Fruit fly (Drosophila melanogaster) whole organism, embryonic: ENCODE results near the gene Papss.

ENCODE experiments used
- Bgb ChIP-seq: fragments of 200-800 bp; sonication (Bioruptor generic); IDR thresholded peaks from 2 replicates; pipeline ENCODE4 v1.3.6; 2022; ENCODE audit warnings: missing biosample characterization, missing genetic modification characterization; ENCODE audit not compliant: partially characterized antibody
- CG10267 ChIP-seq: fragments of 200-800 bp; sonication (Bioruptor generic); optimal IDR thresholded peaks from 2 replicates; lab custom pipeline; 2018; ENCODE audit warnings: missing biosample characterization, mild to moderate bottlenecking, missing genetic modification characterization, moderate library complexity
- CG10366 ChIP-seq: fragments of 200-800 bp; sonication (Bioruptor generic); IDR thresholded peaks from 2 replicates; pipeline ENCODE4 v1.3.6; 2022; ENCODE audit warnings: missing biosample characterization, missing genetic modification characterization
- CG11695 ChIP-seq: fragments of 200-800 bp; sonication (Bioruptor generic); IDR thresholded peaks from 3 replicates; pipeline ENCODE4 v1.3.6; 2022; ENCODE audit warnings: missing biosample characterization, missing genetic modification characterization
- CG11723 ChIP-seq: fragments of 200-800 bp; sonication (Bioruptor generic); optimal IDR thresholded peaks from 2 replicates; lab custom pipeline; 2017; ENCODE audit warnings: missing biosample characterization, mild to moderate bottlenecking, missing genetic modification characterization
- CG12219 ChIP-seq: fragments of 200-800 bp; sonication (Bioruptor generic); optimal IDR thresholded peaks from 3 replicates; lab custom pipeline; 2018; ENCODE audit warnings: missing biosample characterization, mild to moderate bottlenecking, missing genetic modification characterization
- CG1233 ChIP-seq: fragments of 200-800 bp; sonication (Bioruptor generic); optimal IDR thresholded peaks from 4 replicates; lab custom pipeline; 2018; ENCODE audit warnings: missing biosample characterization, mild to moderate bottlenecking, missing genetic modification characterization
- CG12744 ChIP-seq: fragments of 200-800 bp; sonication (Bioruptor generic); optimal IDR thresholded peaks from 2 replicates; lab custom pipeline; 2016; ENCODE audit warnings: missing biosample characterization, missing genetic modification characterization
- CG13775 ChIP-seq: fragments of 200-800 bp; sonication (Bioruptor generic); optimal IDR thresholded peaks from 3 replicates; lab custom pipeline; 2017; ENCODE audit warnings: missing biosample characterization, mild to moderate bottlenecking, missing genetic modification characterization
- CG14860 ChIP-seq: fragments of 200-800 bp; sonication (Bioruptor generic); IDR thresholded peaks from 3 replicates; pipeline ENCODE4 v1.3.6; 2022; ENCODE audit warnings: missing biosample characterization, missing genetic modification characterization; ENCODE audit not compliant: partially characterized antibody
- CG14965 ChIP-seq: fragments of 200-800 bp; sonication (Bioruptor generic); optimal IDR thresholded peaks from 2 replicates; lab custom pipeline; 2016; ENCODE audit warnings: missing biosample characterization, missing genetic modification characterization, borderline replicate concordance
- CG17802 ChIP-seq: fragments of 200-800 bp; sonication (Bioruptor generic); optimal IDR thresholded peaks from 2 replicates; lab custom pipeline; 2018; ENCODE audit warnings: missing biosample characterization, mild to moderate bottlenecking, missing genetic modification characterization, moderate library complexity
- CG2116 ChIP-seq: fragments of 200-800 bp; sonication (Bioruptor generic); optimal IDR thresholded peaks from 3 replicates; lab custom pipeline; 2018; ENCODE audit warnings: missing biosample characterization, mild to moderate bottlenecking, missing genetic modification characterization
- CG2129 ChIP-seq: fragments of 200-800 bp; sonication (Bioruptor generic); IDR thresholded peaks from 2 replicates; pipeline ENCODE4 v1.3.6; 2022; ENCODE audit warnings: missing biosample characterization, missing genetic modification characterization; ENCODE audit not compliant: partially characterized antibody
- CG2678 ChIP-seq: fragments of 200-800 bp; sonication (Bioruptor generic); optimal IDR thresholded peaks from 3 replicates; lab custom pipeline; 2019; ENCODE audit warnings: missing biosample characterization, mild to moderate bottlenecking, missing genetic modification characterization, moderate library complexity
- CG31388 ChIP-seq: fragments of 200-800 bp; sonication (Bioruptor generic); optimal IDR thresholded peaks from 2 replicates; lab custom pipeline; 2016; ENCODE audit warnings: missing biosample characterization, missing genetic modification characterization
- CG3163 ChIP-seq: fragments of 200-800 bp; sonication (Bioruptor generic); optimal IDR thresholded peaks from 3 replicates; lab custom pipeline; 2016; ENCODE audit warnings: missing biosample characterization, missing genetic modification characterization
- CG34376 ChIP-seq: fragments of 200-800 bp; sonication (Bioruptor generic); optimal IDR thresholded peaks from 2 replicates; lab custom pipeline; 2018; ENCODE audit warnings: missing biosample characterization, mild to moderate bottlenecking, missing genetic modification characterization
- CG4424 ChIP-seq: fragments of 200-800 bp; sonication (Bioruptor generic); optimal IDR thresholded peaks from 3 replicates; lab custom pipeline; 2016; ENCODE audit warnings: missing biosample characterization, missing genetic modification characterization
- CG7987 ChIP-seq: fragments of 200-800 bp; sonication (Bioruptor generic); optimal IDR thresholded peaks from 2 replicates; lab custom pipeline; 2018; ENCODE audit warnings: missing biosample characterization, mild to moderate bottlenecking, missing genetic modification characterization, moderate library complexity
- CoRest ChIP-seq: fragments of 200-800 bp; sonication (Bioruptor generic); optimal IDR thresholded peaks from 3 replicates; lab custom pipeline; 2018; ENCODE audit warnings: missing biosample characterization, mild to moderate bottlenecking, missing genetic modification characterization, moderate library complexity
- D19B ChIP-seq: fragments of 200-800 bp; sonication (Bioruptor generic); optimal IDR thresholded peaks from 2 replicates; lab custom pipeline; 2017; ENCODE audit warnings: missing biosample characterization, mild to moderate bottlenecking, missing genetic modification characterization
- HmgZ ChIP-seq: fragments of 200-800 bp; sonication (Bioruptor generic); optimal IDR thresholded peaks from 2 replicates; lab custom pipeline; 2018; ENCODE audit warnings: missing biosample characterization, mild to moderate bottlenecking, missing genetic modification characterization
- Mes4 ChIP-seq: fragments of 200-800 bp; sonication (Bioruptor generic); optimal IDR thresholded peaks from 2 replicates; lab custom pipeline; 2016; ENCODE audit warnings: missing biosample characterization, missing genetic modification characterization
- Scr ChIP-seq: fragments of 200-800 bp; sonication (Bioruptor generic); IDR thresholded peaks from 2 replicates; pipeline ENCODE4 v1.3.6; 2022; ENCODE audit warnings: missing biosample characterization, missing genetic modification characterization; ENCODE audit not compliant: partially characterized antibody
- Sry-β ChIP-seq: fragments of 200-800 bp; sonication (Bioruptor generic); optimal IDR thresholded peaks from 2 replicates; lab custom pipeline; 2018; ENCODE audit warnings: missing biosample characterization, mild to moderate bottlenecking, missing genetic modification characterization, moderate library complexity
- TFAM ChIP-seq: fragments of 200-800 bp; sonication (Bioruptor generic); optimal IDR thresholded peaks from 2 replicates; lab custom pipeline; 2017; ENCODE audit warnings: missing biosample characterization, missing genetic modification characterization, inconsistent platforms
- abd-A ChIP-seq: fragments of 200-800 bp; sonication (Bioruptor generic); optimal IDR thresholded peaks from 3 replicates; lab custom pipeline; 2019; ENCODE audit warnings: missing biosample characterization, mild to moderate bottlenecking, missing genetic modification characterization, moderate library complexity
- al ChIP-seq: fragments of 200-800 bp; sonication (Bioruptor generic); IDR thresholded peaks from 2 replicates; pipeline ENCODE4 v1.3.6; 2022; ENCODE audit warnings: missing biosample characterization, missing genetic modification characterization
- cad ChIP-seq: fragments of >200 bp; optimal IDR thresholded peaks from 2 replicates; lab custom pipeline; 2017; ENCODE audit warnings: missing biosample characterization, missing genetic modification characterization
- croc ChIP-seq: fragments of 200-800 bp; sonication (Bioruptor generic); conservative IDR thresholded peaks from 3 replicates; pipeline ENCODE4 v1.3.6; 2022; ENCODE audit warnings: missing biosample characterization, missing genetic modification characterization
- dan ChIP-seq: fragments of 200-800 bp; sonication (Bioruptor generic); IDR thresholded peaks from 2 replicates; pipeline ENCODE4 v1.3.6; 2022; ENCODE audit warnings: missing biosample characterization, missing genetic modification characterization
- fd102C ChIP-seq: fragments of 200-800 bp; sonication (Bioruptor generic); optimal IDR thresholded peaks from 2 replicates; lab custom pipeline; 2018; ENCODE audit warnings: missing biosample characterization, mild to moderate bottlenecking, missing genetic modification characterization, moderate library complexity
- fd96Cb ChIP-seq: fragments of 200-800 bp; sonication (Bioruptor generic); optimal IDR thresholded peaks from 2 replicates; lab custom pipeline; 2018; ENCODE audit warnings: missing biosample characterization, mild to moderate bottlenecking, missing genetic modification characterization, moderate library complexity
- gsb ChIP-seq: fragments of 200-800 bp; sonication (Bioruptor generic); IDR thresholded peaks from 2 replicates; pipeline ENCODE4 v1.3.6; 2022; ENCODE audit warnings: missing biosample characterization, missing genetic modification characterization
- hth ChIP-seq: fragments of >200 bp; optimal IDR thresholded peaks from 2 replicates; lab custom pipeline; 2017; ENCODE audit warnings: inconsistent platforms
- jigr1 ChIP-seq: fragments of 200-800 bp; sonication (Bioruptor generic); IDR thresholded peaks from 3 replicates; pipeline ENCODE4 v1.3.6; 2022; ENCODE audit warnings: missing biosample characterization, missing genetic modification characterization
- luna ChIP-seq: fragments of 200-800 bp; sonication (Bioruptor generic); optimal IDR thresholded peaks from 2 replicates; lab custom pipeline; 2016; ENCODE audit warnings: missing biosample characterization, missing genetic modification characterization
- mam ChIP-seq: fragments of 200-800 bp; sonication (Bioruptor generic); optimal IDR thresholded peaks from 3 replicates; lab custom pipeline; 2016; ENCODE audit warnings: missing biosample characterization, missing genetic modification characterization
- peb ChIP-seq: fragments of 200-800 bp; sonication (Bioruptor generic); IDR thresholded peaks from 2 replicates; pipeline ENCODE4 v1.3.6; 2022; ENCODE audit warnings: missing biosample characterization, missing genetic modification characterization
- pros ChIP-seq: fragments of 200-800 bp; sonication (Bioruptor generic); optimal IDR thresholded peaks from 3 replicates; lab custom pipeline; 2019; ENCODE audit warnings: missing biosample characterization, mild to moderate bottlenecking, missing genetic modification characterization, moderate library complexity
- repo ChIP-seq: fragments of 200-800 bp; sonication (Bioruptor generic); optimal IDR thresholded peaks from 2 replicates; lab custom pipeline; 2016; ENCODE audit warnings: missing biosample characterization, missing genetic modification characterization
- seq ChIP-seq: fragments of 200-800 bp; sonication (Bioruptor generic); IDR thresholded peaks from 2 replicates; pipeline ENCODE4 v1.3.6; 2022; ENCODE audit warnings: missing biosample characterization, missing genetic modification characterization
- sima ChIP-seq: fragments of 200-800 bp; sonication (Bioruptor generic); optimal IDR thresholded peaks from 2 replicates; lab custom pipeline; 2016; ENCODE audit warnings: missing biosample characterization, missing genetic modification characterization
- slbo ChIP-seq: fragments of 200-800 bp; sonication (Bioruptor generic); IDR thresholded peaks from 2 replicates; pipeline ENCODE4 v1.3.6; 2022; ENCODE audit warnings: missing biosample characterization, missing genetic modification characterization
- sqz ChIP-seq: fragments of 200-800 bp; sonication (Bioruptor generic); optimal IDR thresholded peaks from 3 replicates; lab custom pipeline; 2018; ENCODE audit warnings: missing biosample characterization, mild to moderate bottlenecking, missing genetic modification characterization
- tna ChIP-seq: fragments of 200-800 bp; sonication (Bioruptor generic); IDR thresholded peaks from 2 replicates; pipeline ENCODE4 v1.3.6; 2022; ENCODE audit warnings: missing biosample characterization, missing genetic modification characterization; ENCODE audit not compliant: partially characterized antibody
- wek ChIP-seq: fragments of 200-800 bp; sonication (Bioruptor generic); optimal IDR thresholded peaks from 3 replicates; lab custom pipeline; 2018; ENCODE audit warnings: missing biosample characterization, mild to moderate bottlenecking, missing genetic modification characterization, moderate library complexity

Gene Papss

DNA sequence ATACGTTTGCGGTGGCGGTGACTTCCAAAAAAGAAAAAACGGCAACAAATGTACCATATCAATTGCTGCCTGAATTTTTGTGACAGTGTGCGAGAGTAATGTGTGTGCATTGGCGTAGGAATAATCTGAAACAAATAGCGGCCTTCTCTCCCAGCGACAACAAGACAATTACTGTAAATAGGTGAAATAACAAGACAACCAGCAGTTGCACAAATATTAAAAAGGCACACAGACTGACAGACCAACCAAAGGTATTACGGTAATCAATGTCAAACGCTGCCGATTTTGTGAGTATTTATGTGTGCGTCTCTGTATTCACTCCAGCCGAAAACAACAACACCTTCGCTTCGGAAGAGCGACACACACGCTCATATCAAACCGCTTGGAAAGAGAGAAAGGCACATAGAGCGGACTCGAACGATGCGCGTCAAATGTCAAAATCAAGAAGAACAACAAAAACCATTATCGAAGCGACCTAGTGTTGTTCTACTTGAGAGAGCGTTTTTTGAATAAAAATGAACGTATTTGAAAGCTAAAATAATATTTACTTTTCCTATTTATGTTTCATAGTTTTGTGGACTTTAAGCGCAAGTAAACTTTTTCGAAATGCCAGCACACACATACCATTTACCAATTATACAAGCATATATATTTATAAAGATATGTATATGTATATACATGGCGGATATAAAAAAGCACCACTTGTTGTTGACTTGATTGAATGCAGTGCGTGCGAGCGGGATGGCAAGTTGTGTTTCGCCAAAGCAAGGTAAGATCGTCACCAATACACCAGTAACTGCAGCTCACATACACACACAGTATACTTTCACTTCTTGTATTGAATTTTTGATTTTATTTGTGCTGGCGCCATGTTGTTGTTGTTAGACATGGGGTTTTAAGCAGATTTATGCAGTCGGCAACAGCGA lies 62.0 kb downstream of the Papss start (continued):
- TF ChIP-seq cad (GFP tag; lab: Kevin White, UChicago) (no peak), tna (no peak), CG34376 (GFP tag; lab: Kevin White, UChicago) (peak; percentile 94), Bgb (no peak), peb (GFP tag; lab: Robert Waterston, UW) (peak; percentile 74), sima (GFP tag; lab: Kevin White, UChicago) (no peak), HmgZ (tag; lab: Kevin White, UChicago) (peak; percentile 58), luna (GFP tag; lab: Kevin White, UChicago) (no peak), CG2678 (tag; lab: Kevin White, UChicago) (peak; percentile 66), CG31388 (peak; percentile 19), CG13775 (peak; percentile 37), CG7987 (GFP tag; lab: Kevin White, UChicago) (peak; percentile 90), CG4424 (GFP tag; lab: Kevin White, UChicago) (peak; percentile 58), hth (no peak), CG17802 (peak; percentile 24), CG2116 (GFP tag; lab: Kevin White, UChicago) (peak; percentile 8), Mes4 (GFP tag; lab: Kevin White, UChicago) (peak; percentile 55), CG14965 (GFP tag; lab: Kevin White, UChicago) (peak; percentile 74), fd96Cb (peak; percentile 44), dan (GFP tag; lab: Robert Waterston, UW) (no peak), al (GFP tag; lab: Robert Waterston, UW) (no peak), abd-A (tag; lab: Kevin White, UChicago) (peak; percentile 65), CG11695 (GFP tag; lab: Robert Waterston, UW) (peak; percentile 80), CG10267 (no peak), Scr (0 out of 2 replicates have a peak, but pooled peaks have one; percentile 15), CoRest (tag; lab: Kevin White, UChicago) (peak; percentile 40), CG10366 (GFP tag; lab: Robert Waterston, UW) (peak; percentile 18; the same call in 1 of the 2 replicates), CG1233 (GFP tag; lab: Kevin White, UChicago) (peak; percentile 68), D19B (GFP tag; lab: Kevin White, UChicago) (no peak), TFAM (GFP tag; lab: Kevin White, UChicago) (peak; percentile 14), croc (no peak), CG14860 (GFP tag; lab: Robert Waterston, UW) (no peak), sqz (peak; percentile 42), gsb (peak; percentile 41; the same call in 1 of the 2 replicates), fd102C (GFP tag; lab: Kevin White, UChicago) (no peak), seq (GFP tag; lab: Robert Waterston, UW) (peak; percentile 68; the same call in 1 of the 2 replicates), CG12219 (peak; percentile 51), CG11723 (GFP tag; lab: Kevin White, UChicago) (peak; percentile 45), CG2129 (no peak), CG12744 (GFP tag; lab: Kevin White, UChicago) (peak; percentile 27), wek (GFP tag; lab: Kevin White, UChicago) (peak; percentile 77), CG3163 (GFP tag; lab: Kevin White, UChicago) (peak; percentile 63), Sry-β (GFP tag; lab: Kevin White, UChicago) (no peak), slbo (GFP tag; lab: Robert Waterston, UW) (no peak; the same call in 1 of the 2 replicates), pros (GFP tag; lab: Kevin White, UChicago) (peak; percentile 73), repo (peak; percentile 62), jigr1 (GFP tag; lab: Robert Waterston, UW) (no peak), mam (GFP tag; lab: Kevin White, UChicago) (no peak)
